Worm (Caenorhabditis elegans) whole organism, mixed stage, embryonic: Measurements from ENCODE around the gene trx-3.
A peak's percentile ranks its signal among the peaks of the same experiment; 100 is the strongest.

ENCODE experiments used
- M03D4.4 ChIP-seq: sonication (generic microtip); optimal IDR thresholded peaks from 2 replicates; lab custom pipeline; 2017; ENCODE audit warnings: mild to moderate bottlenecking, missing genetic modification characterization, missing compliant biosample characterization
- bed-3 ChIP-seq: fragments of 200-800 bp; sonication (Bioruptor generic); optimal IDR thresholded peaks from 3 replicates; lab custom pipeline; 2018; ENCODE audit warnings: mild to moderate bottlenecking, missing genetic modification characterization, moderate library complexity, missing compliant biosample characterization
- blmp-1 ChIP-seq: fragments of 150-350 bp; optimal IDR thresholded peaks from 2 replicates; lab custom pipeline; 2014; ENCODE audit warnings: missing biosample characterization, missing genetic modification characterization
- ceh-39 ChIP-seq: fragments of 150-350 bp; optimal IDR thresholded peaks from 2 replicates; lab custom pipeline; 2014; ENCODE audit warnings: missing biosample characterization, missing genetic modification characterization
- ceh-43 ChIP-seq: fragments of 200-800 bp; sonication (Bioruptor generic); optimal IDR thresholded peaks from 2 replicates; lab custom pipeline; 2018; ENCODE audit warnings: mild to moderate bottlenecking, missing genetic modification characterization, moderate library complexity, missing compliant biosample characterization
- ceh-83 ChIP-seq: fragments of 200-800 bp; sonication (Bioruptor generic); optimal IDR thresholded peaks from 2 replicates; lab custom pipeline; 2018; ENCODE audit warnings: mild to moderate bottlenecking, missing genetic modification characterization, missing compliant biosample characterization
- ces-1 ChIP-seq: fragments of 150-350 bp; optimal IDR thresholded peaks from 2 replicates; lab custom pipeline; 2014; ENCODE audit warnings: missing biosample characterization, missing genetic modification reagents, missing genetic modification characterization
- cnd-1 ChIP-seq: fragments of 200-800 bp; sonication (Bioruptor generic); optimal IDR thresholded peaks from 2 replicates; lab custom pipeline; 2018; ENCODE audit warnings: mild to moderate bottlenecking, missing genetic modification characterization, missing compliant biosample characterization
- drap-1 ChIP-seq: fragments of 200-800 bp; sonication (Bioruptor generic); optimal IDR thresholded peaks from 3 replicates; lab custom pipeline; 2018; ENCODE audit warnings: mild to moderate bottlenecking, missing genetic modification characterization, missing compliant biosample characterization
- elt-1 ChIP-seq: sonication (generic microtip); optimal IDR thresholded peaks from 2 replicates; lab custom pipeline; 2017; ENCODE audit warnings: missing genetic modification characterization, mild to moderate bottlenecking, missing compliant biosample characterization, antibody characterized with exemption, moderate library complexity, borderline replicate concordance; ENCODE audit not compliant: insufficient read depth
- elt-3 ChIP-seq: fragments of 150-350 bp; optimal IDR thresholded peaks from 2 replicates; lab custom pipeline; 2014; ENCODE audit warnings: missing biosample characterization, missing genetic modification characterization
- flh-1 ChIP-seq: fragments of 200-800 bp; sonication (Bioruptor generic); optimal IDR thresholded peaks from 2 replicates; lab custom pipeline; 2018; ENCODE audit warnings: mild to moderate bottlenecking, missing genetic modification characterization, moderate library complexity, missing compliant biosample characterization
- hlh-1 ChIP-seq: fragments of 150-350 bp; optimal IDR thresholded peaks from 2 replicates; lab custom pipeline; 2014; ENCODE audit warnings: missing biosample characterization, missing genetic modification reagents, missing genetic modification characterization
- lin-13 ChIP-seq: fragments of 150-350 bp; optimal IDR thresholded peaks from 2 replicates; lab custom pipeline; 2014; ENCODE audit warnings: missing biosample characterization, missing genetic modification characterization
- lin-32 ChIP-seq: fragments of 200-800 bp; sonication (Bioruptor generic); optimal IDR thresholded peaks from 2 replicates; lab custom pipeline; 2018; ENCODE audit warnings: mild to moderate bottlenecking, missing genetic modification characterization, missing compliant biosample characterization
- lsy-2 ChIP-seq: fragments of 150-350 bp; optimal IDR thresholded peaks from 2 replicates; lab custom pipeline; 2014; ENCODE audit warnings: missing biosample characterization, missing genetic modification characterization
- mab-5 ChIP-seq: fragments of 150-350 bp; optimal IDR thresholded peaks from 2 replicates; lab custom pipeline; 2014; ENCODE audit warnings: missing biosample characterization, missing genetic modification characterization
- mep-1 ChIP-seq: fragments of 150-350 bp; optimal IDR thresholded peaks from 2 replicates; lab custom pipeline; 2017; ENCODE audit warnings: missing biosample characterization, missing genetic modification reagents, missing genetic modification characterization, inconsistent platforms
- nhr-12 ChIP-seq: fragments of 150-350 bp; optimal IDR thresholded peaks from 2 replicates; lab custom pipeline; 2014; ENCODE audit warnings: missing biosample characterization, missing genetic modification characterization
- nhr-2 ChIP-seq: fragments of 150-350 bp; optimal IDR thresholded peaks from 2 replicates; lab custom pipeline; 2014; ENCODE audit warnings: missing biosample characterization, missing genetic modification characterization
- nhr-237 ChIP-seq: fragments of 150-350 bp; optimal IDR thresholded peaks from 2 replicates; lab custom pipeline; 2014; ENCODE audit warnings: missing biosample characterization, missing genetic modification characterization
- nhr-28 ChIP-seq: fragments of 150-350 bp; optimal IDR thresholded peaks from 2 replicates; lab custom pipeline; 2014; ENCODE audit warnings: missing biosample characterization, missing genetic modification characterization
- nhr-76 ChIP-seq: sonication (generic microtip); optimal IDR thresholded peaks from 2 replicates; lab custom pipeline; 2017; ENCODE audit warnings: missing biosample characterization, missing genetic modification characterization
- pha-4 ChIP-seq: fragments of 150-350 bp; optimal IDR thresholded peaks from 2 replicates; lab custom pipeline; 2018; ENCODE audit warnings: missing biosample characterization, missing genetic modification reagents, missing genetic modification characterization
- sem-2 ChIP-seq: fragments of 200-800 bp; sonication (Bioruptor generic); optimal IDR thresholded peaks from 2 replicates; lab custom pipeline; 2018; ENCODE audit warnings: mild to moderate bottlenecking, missing genetic modification characterization, missing compliant biosample characterization
- snpc-4 ChIP-seq: fragments of 150-350 bp; optimal IDR thresholded peaks from 2 replicates; lab custom pipeline; 2014; ENCODE audit warnings: missing biosample characterization, missing genetic modification characterization
- sptf-1 ChIP-seq: sonication (generic microtip); optimal IDR thresholded peaks from 2 replicates; lab custom pipeline; 2017; ENCODE audit warnings: mild to moderate bottlenecking, missing genetic modification characterization, moderate library complexity, missing compliant biosample characterization
- tbx-8 ChIP-seq: fragments of 200-800 bp; sonication (Bioruptor generic); optimal IDR thresholded peaks from 2 replicates; lab custom pipeline; 2018; ENCODE audit warnings: mild to moderate bottlenecking, missing genetic modification characterization, moderate library complexity, missing compliant biosample characterization
- unc-120 ChIP-seq: sonication (generic microtip); optimal IDR thresholded peaks from 2 replicates; lab custom pipeline; 2017; ENCODE audit warnings: missing genetic modification characterization, missing compliant biosample characterization; ENCODE audit not compliant: poor library complexity, severe bottlenecking
- unc-39 ChIP-seq: fragments of 150-350 bp; optimal IDR thresholded peaks from 2 replicates; lab custom pipeline; 2014; ENCODE audit warnings: missing biosample characterization, missing genetic modification characterization
- unc-62 ChIP-seq: fragments of 150-350 bp; optimal IDR thresholded peaks from 2 replicates; lab custom pipeline; 2014; ENCODE audit warnings: missing biosample characterization, missing genetic modification reagents, missing genetic modification characterization
- zip-8 ChIP-seq: fragments of 150-350 bp; optimal IDR thresholded peaks from 2 replicates; lab custom pipeline; 2014; ENCODE audit warnings: missing biosample characterization, missing genetic modification characterization
- ztf-11 ChIP-seq: fragments of 150-350 bp; optimal IDR thresholded peaks from 2 replicates; lab custom pipeline; 2014; ENCODE audit warnings: missing biosample characterization, missing genetic modification characterization

trx-3 gene

DNA sequence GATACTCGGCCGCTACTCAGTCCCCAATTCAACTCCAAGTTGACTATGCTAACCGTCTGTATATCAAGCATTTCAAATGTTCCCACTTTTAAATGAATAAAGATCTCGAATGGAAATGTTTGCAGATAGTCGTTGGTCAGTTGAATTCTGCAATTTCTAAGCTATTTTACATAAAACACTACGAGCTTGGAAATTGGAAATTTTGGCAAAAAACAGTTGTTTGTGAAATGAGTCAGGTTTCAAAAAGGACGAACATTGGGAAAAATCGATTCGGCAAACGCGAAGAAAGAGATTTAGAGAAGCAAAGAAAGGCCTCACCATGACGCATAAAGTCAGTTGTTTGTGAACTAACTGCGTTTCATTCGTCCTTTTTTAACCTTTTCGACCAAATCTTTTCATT, 39.9 kb upstream of the trx-3 start:
- TF ChIP-seq hlh-1 (tag; lab: Kevin White, UChicago) (peak; percentile 10), sem-2 (GFP tag; lab: Kevin White, UChicago) (no peak), elt-3 (tag; lab: Kevin White, UChicago) (no peak), lin-32 (GFP tag; lab: Kevin White, UChicago) (no peak), tbx-8 (GFP tag; lab: Kevin White, UChicago) (no peak), unc-120 (tag; lab: Kevin White, UChicago) (peak; percentile 3), drap-1 (GFP tag; lab: Kevin White, UChicago) (no peak), pha-4 (tag; lab: Kevin White, UChicago) (no peak), lsy-2 (tag; lab: Kevin White, UChicago) (peak; percentile 6), ces-1 (GFP tag; lab: Kevin White, UChicago) (peak; percentile 40), zip-8 (tag; lab: Kevin White, UChicago) (no peak), mep-1 (no peak), elt-1 (tag; lab: Kevin White, UChicago) (no peak)
- TF ChIP-seq, all 35 proteins: peak for 4

DNA sequence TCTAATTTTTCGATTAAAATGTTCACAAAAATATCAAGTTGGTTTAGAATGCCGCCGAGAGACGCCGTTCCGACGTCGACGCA, 39.7 kb upstream of the trx-3 start, which contains the start of gene chat-1:
TSS of gene chat-1 (plus strand) at position 48 of the 83 bp plus-strand sequence.
- TF ChIP-seq ceh-39 (tag; lab: Kevin White, UChicago) (no peak), unc-39 (no peak), drap-1 (GFP tag; lab: Kevin White, UChicago) (no peak), snpc-4 (tag; lab: Kevin White, UChicago) (no peak), nhr-76 (tag; lab: Kevin White, UChicago) (no peak), ceh-43 (GFP tag; lab: Kevin White, UChicago) (no peak), mab-5 (tag; lab: Kevin White, UChicago) (no peak), nhr-237 (tag; lab: Kevin White, UChicago) (no peak), hlh-1 (tag; lab: Kevin White, UChicago) (no peak), blmp-1 (tag; lab: Kevin White, UChicago) (no peak), cnd-1 (no peak), pha-4 (tag; lab: Kevin White, UChicago) (no peak), nhr-28 (no peak), elt-1 (tag; lab: Kevin White, UChicago) (no peak), ceh-83 (GFP tag; lab: Kevin White, UChicago) (no peak), nhr-2 (tag; lab: Kevin White, UChicago) (no peak)

DNA sequence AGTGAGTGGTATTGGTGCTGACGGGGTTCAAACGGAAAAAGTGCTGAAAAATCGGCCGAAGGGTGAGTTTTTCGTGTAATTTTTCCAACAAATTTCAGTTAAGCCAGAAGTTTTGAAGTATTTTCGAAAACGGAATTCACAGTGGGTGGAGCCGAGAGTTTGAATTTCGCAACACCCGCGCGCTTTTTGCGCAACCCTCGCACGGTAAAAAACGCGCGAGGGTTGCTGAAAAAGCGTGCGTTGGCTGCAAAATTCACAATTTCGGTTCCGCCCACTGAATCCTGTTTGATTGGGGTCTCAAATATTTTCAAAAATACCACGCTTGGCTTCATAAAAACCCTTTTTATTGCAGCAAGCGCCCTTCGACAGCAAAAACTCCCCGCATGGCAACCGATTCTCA, 39.5 kb upstream of the trx-3 start:
- no peak for TF ChIP-seq nhr-237 (tag; lab: Kevin White, UChicago)
- TF ChIP-seq M03D4.4 (tag; lab: Kevin White, UChicago), result no peak
- TF ChIP-seq unc-62 (GFP tag; lab: Kevin White, UChicago), result no peak
- TF ChIP-seq flh-1 (GFP tag; lab: Kevin White, UChicago), result no peak
- no peak for TF ChIP-seq zip-8 (tag; lab: Kevin White, UChicago)
- no peak for TF ChIP-seq mep-1
- TF ChIP-seq unc-120 (tag; lab: Kevin White, UChicago), result no peak
- no peak for TF ChIP-seq blmp-1 (tag; lab: Kevin White, UChicago)
- TF ChIP-seq nhr-28, result no peak
- no peak for TF ChIP-seq ceh-83 (GFP tag; lab: Kevin White, UChicago)
- no peak for TF ChIP-seq lsy-2 (tag; lab: Kevin White, UChicago)
- TF ChIP-seq nhr-12 (tag; lab: Kevin White, UChicago), result no peak
- TF ChIP-seq snpc-4 (tag; lab: Kevin White, UChicago), result no peak
- no peak for TF ChIP-seq lin-32 (GFP tag; lab: Kevin White, UChicago)

- no peak for TF ChIP-seq flh-1 (GFP tag; lab: Kevin White, UChicago)
- TF ChIP-seq ceh-43 (GFP tag; lab: Kevin White, UChicago), result no peak
- TF ChIP-seq snpc-4 (tag; lab: Kevin White, UChicago), result no peak
- peak; percentile 88 for TF ChIP-seq hlh-1 (tag; lab: Kevin White, UChicago)
- TF ChIP-seq cnd-1, result peak; percentile 89
- TF ChIP-seq zip-8 (tag; lab: Kevin White, UChicago), result peak; percentile 30
- no peak for TF ChIP-seq nhr-28
- peak; percentile 97 for TF ChIP-seq lin-32 (GFP tag; lab: Kevin White, UChicago)
- no peak for TF ChIP-seq bed-3 (GFP tag; lab: Kevin White, UChicago)
- peak; percentile 62 for TF ChIP-seq ces-1 (GFP tag; lab: Kevin White, UChicago)
- no peak for TF ChIP-seq ceh-39 (tag; lab: Kevin White, UChicago)
- TF ChIP-seq lin-13 (tag; lab: Kevin White, UChicago), result no peak
- no peak for TF ChIP-seq ceh-83 (GFP tag; lab: Kevin White, UChicago)
Measured at ce11 chrIV:4448343-4448742, 38.5 kb upstream of the trx-3 start.

ce11 chrIV:4449439-4449838, 37.4 kb upstream of the trx-3 start, which contains the start of gene R08C7.12:
Gene R08C7.12, plus strand, starts transcription at chrIV:4449739.
- TF ChIP-seq ztf-11 (tag; lab: Kevin White, UChicago), result no peak
- no peak for TF ChIP-seq lin-32 (GFP tag; lab: Kevin White, UChicago)
- TF ChIP-seq sptf-1 (tag; lab: Kevin White, UChicago), result no peak
- TF ChIP-seq nhr-12 (tag; lab: Kevin White, UChicago), result no peak
- no peak for TF ChIP-seq tbx-8 (GFP tag; lab: Kevin White, UChicago)
- TF ChIP-seq ceh-43 (GFP tag; lab: Kevin White, UChicago), result no peak
- TF ChIP-seq elt-3 (tag; lab: Kevin White, UChicago), result no peak
- TF ChIP-seq lin-13 (tag; lab: Kevin White, UChicago), result no peak
- no peak for TF ChIP-seq ces-1 (GFP tag; lab: Kevin White, UChicago)
- no peak for TF ChIP-seq unc-120 (tag; lab: Kevin White, UChicago)
